Fruit fly (Drosophila melanogaster) whole organism, embryonic: ENCODE data around the gene Hinfp.

Experiments
- BEAF-32 ChIP-seq: fragments of 200-800 bp; sonication (Bioruptor generic); optimal IDR thresholded peaks from 3 replicates; lab custom pipeline; 2017; ENCODE audit warnings: missing biosample characterization, missing genetic modification characterization, mild to moderate bottlenecking, moderate library complexity, missing genetic modification reagents
- CG10209 ChIP-seq: fragments of 200-800 bp; sonication (Bioruptor generic); optimal IDR thresholded peaks from 3 replicates; lab custom pipeline; 2017; ENCODE audit warnings: missing biosample characterization, mild to moderate bottlenecking, missing genetic modification characterization, missing genetic modification reagents
- CG10979 ChIP-seq: fragments of 200-800 bp; sonication (Bioruptor generic); optimal IDR thresholded peaks from 2 replicates; lab custom pipeline; 2018; ENCODE audit warnings: missing biosample characterization, mild to moderate bottlenecking, missing genetic modification characterization, moderate library complexity
- CG11247 ChIP-seq: fragments of 200-800 bp; sonication (Bioruptor generic); IDR thresholded peaks from 2 replicates; pipeline ENCODE4 v1.3.6; 2022; ENCODE audit warnings: missing biosample characterization, missing genetic modification characterization
- CG11398 ChIP-seq: fragments of 200-800 bp; sonication (Bioruptor generic); optimal IDR thresholded peaks from 2 replicates; lab custom pipeline; 2016; ENCODE audit warnings: missing biosample characterization, missing genetic modification characterization
- CG11504 ChIP-seq: fragments of 200-800 bp; sonication (Bioruptor generic); optimal IDR thresholded peaks from 3 replicates; lab custom pipeline; 2019; ENCODE audit warnings: missing biosample characterization, mild to moderate bottlenecking, missing genetic modification characterization, moderate library complexity
- CG11695 ChIP-seq: fragments of 200-800 bp; sonication (Bioruptor generic); IDR thresholded peaks from 3 replicates; pipeline ENCODE4 v1.3.6; 2022; ENCODE audit warnings: missing biosample characterization, missing genetic modification characterization
- CG13424 ChIP-seq: fragments of 200-800 bp; sonication (Bioruptor generic); optimal IDR thresholded peaks from 2 replicates; lab custom pipeline; 2019; ENCODE audit warnings: missing biosample characterization, mild to moderate bottlenecking, missing genetic modification characterization, moderate library complexity
- CG13894 ChIP-seq: fragments of 200-800 bp; sonication (Bioruptor generic); optimal IDR thresholded peaks from 3 replicates; lab custom pipeline; 2018; ENCODE audit warnings: missing biosample characterization, mild to moderate bottlenecking, missing genetic modification characterization, moderate library complexity
- CG15269 ChIP-seq: fragments of 200-800 bp; sonication (Bioruptor generic); optimal IDR thresholded peaks from 2 replicates; lab custom pipeline; 2018; ENCODE audit warnings: missing biosample characterization, mild to moderate bottlenecking, missing genetic modification characterization, moderate library complexity
- CG15601 ChIP-seq: fragments of 200-800 bp; sonication (Bioruptor generic); optimal IDR thresholded peaks from 3 replicates; lab custom pipeline; 2019; ENCODE audit warnings: missing biosample characterization, mild to moderate bottlenecking, missing genetic modification characterization, moderate library complexity
- CG17912 ChIP-seq: fragments of 200-800 bp; sonication (Bioruptor generic); optimal IDR thresholded peaks from 2 replicates; lab custom pipeline; 2018; ENCODE audit warnings: missing biosample characterization, mild to moderate bottlenecking, missing genetic modification characterization
- CG1792 ChIP-seq: fragments of 200-800 bp; sonication (Bioruptor generic); optimal IDR thresholded peaks from 2 replicates; lab custom pipeline; 2016; ENCODE audit warnings: missing biosample characterization, missing genetic modification characterization
- CG1832 ChIP-seq: fragments of 200-800 bp; sonication (Bioruptor generic); optimal IDR thresholded peaks from 2 replicates; lab custom pipeline; 2017; ENCODE audit warnings: missing biosample characterization, mild to moderate bottlenecking, missing genetic modification characterization, inconsistent platforms
- CG2120 ChIP-seq: fragments of 200-800 bp; sonication (Bioruptor generic); optimal IDR thresholded peaks from 3 replicates; lab custom pipeline; 2016; ENCODE audit warnings: missing biosample characterization, missing genetic modification characterization
- CG31388 ChIP-seq: fragments of 200-800 bp; sonication (Bioruptor generic); optimal IDR thresholded peaks from 2 replicates; lab custom pipeline; 2016; ENCODE audit warnings: missing biosample characterization, missing genetic modification characterization
- CG3163 ChIP-seq: fragments of 200-800 bp; sonication (Bioruptor generic); optimal IDR thresholded peaks from 3 replicates; lab custom pipeline; 2016; ENCODE audit warnings: missing biosample characterization, missing genetic modification characterization
- CG34422 ChIP-seq: fragments of 200-800 bp; sonication (Bioruptor generic); IDR thresholded peaks from 3 replicates; pipeline ENCODE4 v1.3.6; 2022; ENCODE audit warnings: missing biosample characterization, missing genetic modification characterization
- CG4730 ChIP-seq: fragments of 200-800 bp; sonication (Bioruptor generic); IDR thresholded peaks from 2 replicates; pipeline ENCODE4 v1.3.6; 2022; ENCODE audit warnings: missing biosample characterization, missing genetic modification characterization
- CG4854 ChIP-seq: fragments of 200-800 bp; sonication (Bioruptor generic); optimal IDR thresholded peaks from 2 replicates; lab custom pipeline; 2016; ENCODE audit warnings: missing biosample characterization, missing genetic modification characterization, inconsistent platforms
- CG7357 ChIP-seq: fragments of 200-800 bp; sonication (Bioruptor generic); IDR thresholded peaks from 3 replicates; pipeline ENCODE4 v1.3.6; 2022; ENCODE audit warnings: missing biosample characterization, missing genetic modification characterization
- CTCF ChIP-seq: fragments of 200-800 bp; sonication (Bioruptor generic); optimal IDR thresholded peaks from 2 replicates; lab custom pipeline; 2017; ENCODE audit warnings: missing biosample characterization, mild to moderate bottlenecking, missing genetic modification characterization, moderate library complexity
- D19B ChIP-seq: fragments of 200-800 bp; sonication (Bioruptor generic); optimal IDR thresholded peaks from 2 replicates; lab custom pipeline; 2017; ENCODE audit warnings: missing biosample characterization, mild to moderate bottlenecking, missing genetic modification characterization
- Dek ChIP-seq: fragments of 200-800 bp; sonication (Bioruptor generic); optimal IDR thresholded peaks from 3 replicates; lab custom pipeline; 2019; ENCODE audit warnings: missing biosample characterization, mild to moderate bottlenecking, missing genetic modification characterization, moderate library complexity
- Dll ChIP-seq: fragments of 200-800 bp; sonication (Bioruptor generic); IDR thresholded peaks from 4 replicates; pipeline ENCODE4 v1.3.6; 2022; ENCODE audit warnings: missing biosample characterization, missing genetic modification characterization; ENCODE audit not compliant: partially characterized antibody
- Dp ChIP-seq: fragments of 200-800 bp; sonication (Bioruptor generic); optimal IDR thresholded peaks from 2 replicates; lab custom pipeline; 2018; ENCODE audit warnings: missing biosample characterization, mild to moderate bottlenecking, missing genetic modification characterization, moderate library complexity
- Fer2 ChIP-seq: fragments of 200-800 bp; sonication (Bioruptor generic); optimal IDR thresholded peaks from 2 replicates; lab custom pipeline; 2018; ENCODE audit warnings: missing biosample characterization, mild to moderate bottlenecking, missing genetic modification characterization, moderate library complexity
- MBD-R2 ChIP-seq: fragments of 200-800 bp; sonication (Bioruptor generic); IDR thresholded peaks from 2 replicates; pipeline ENCODE4 v1.3.6; 2022; ENCODE audit warnings: missing biosample characterization, missing genetic modification characterization
- Mes4 ChIP-seq: fragments of 200-800 bp; sonication (Bioruptor generic); optimal IDR thresholded peaks from 2 replicates; lab custom pipeline; 2016; ENCODE audit warnings: missing biosample characterization, missing genetic modification characterization
- Nf-YB ChIP-seq: fragments of 200-800 bp; sonication (Bioruptor generic); optimal IDR thresholded peaks from 3 replicates; lab custom pipeline; 2019; ENCODE audit warnings: missing biosample characterization, mild to moderate bottlenecking, missing genetic modification characterization, moderate library complexity
- Scr ChIP-seq: fragments of 200-800 bp; sonication (Bioruptor generic); IDR thresholded peaks from 2 replicates; pipeline ENCODE4 v1.3.6; 2022; ENCODE audit warnings: missing biosample characterization, missing genetic modification characterization; ENCODE audit not compliant: partially characterized antibody
- Stat92E ChIP-seq, 3 experiments: fragments of >200 bp in 2 of 3; fragments of 200-800 bp in 1 of 3; sonication (Bioruptor generic) in 1 of 3; optimal IDR thresholded peaks; 2 replicates each; lab custom pipeline; 2017 to 2019; ENCODE audit warnings: missing biosample characterization in 3 of 3, missing genetic modification characterization in 3 of 3, mild to moderate bottlenecking in 1 of 3, moderate library complexity in 1 of 3
- Taf1 ChIP-seq: fragments of 200-800 bp; sonication (Bioruptor generic); IDR thresholded peaks from 2 replicates; pipeline ENCODE4 v1.3.6; 2022; ENCODE audit warnings: missing biosample characterization, missing genetic modification characterization
- ato ChIP-seq: fragments of 200-800 bp; sonication (Bioruptor generic); IDR thresholded peaks from 2 replicates; pipeline ENCODE4 v1.3.6; 2022; ENCODE audit warnings: missing biosample characterization, missing genetic modification characterization; ENCODE audit not compliant: partially characterized antibody
- btn ChIP-seq: fragments of 200-800 bp; sonication (Bioruptor generic); optimal IDR thresholded peaks from 2 replicates; lab custom pipeline; 2016; ENCODE audit warnings: missing biosample characterization, missing genetic modification characterization
- ci ChIP-seq: fragments of 200-800 bp; sonication (Bioruptor generic); IDR thresholded peaks from 3 replicates; pipeline ENCODE4 v1.3.6; 2022; ENCODE audit warnings: missing biosample characterization, missing genetic modification characterization
- dysf ChIP-seq: fragments of 200-800 bp; sonication (Bioruptor generic); IDR thresholded peaks from 3 replicates; pipeline ENCODE4 v1.3.6; 2022; ENCODE audit warnings: missing biosample characterization, missing genetic modification characterization
- fd3F ChIP-seq: fragments of 200-800 bp; sonication (Bioruptor generic); optimal IDR thresholded peaks from 2 replicates; lab custom pipeline; 2018; ENCODE audit warnings: missing biosample characterization, mild to moderate bottlenecking, missing genetic modification characterization, moderate library complexity
- gsb-n ChIP-seq: fragments of 200-800 bp; sonication (Bioruptor generic); optimal IDR thresholded peaks from 3 replicates; lab custom pipeline; 2018; ENCODE audit warnings: missing biosample characterization, mild to moderate bottlenecking, missing genetic modification characterization
- hkb ChIP-seq, 2 experiments: fragments of 200-800 bp in 1 of 2; fragments of >200 bp in 1 of 2; sonication (Bioruptor generic) in 1 of 2; IDR thresholded peaks in 1 of 2; optimal IDR thresholded peaks in 1 of 2; 2 replicates each; pipeline versions ENCODE4 v1.3.6 to Lab custom; 2017 to 2022; ENCODE audit warnings: missing biosample characterization in 1 of 2, missing genetic modification characterization in 1 of 2
- lab ChIP-seq: fragments of 200-800 bp; sonication (Bioruptor generic); optimal IDR thresholded peaks from 3 replicates; lab custom pipeline; 2017; ENCODE audit warnings: missing biosample characterization, missing genetic modification characterization, mild to moderate bottlenecking, moderate library complexity, missing genetic modification reagents
- lov ChIP-seq, 2 experiments: fragments of 200-800 bp in 1 of 2; fragments of >200 bp in 1 of 2; sonication (Bioruptor generic) in 1 of 2; IDR thresholded peaks in 1 of 2; optimal IDR thresholded peaks in 1 of 2; 2 replicates in 1 of 2; 3 replicates in 1 of 2; pipeline versions ENCODE4 v1.3.6 to Lab custom; 2017 to 2022; ENCODE audit warnings: missing biosample characterization in 1 of 2, missing genetic modification characterization in 1 of 2
- mam ChIP-seq: fragments of 200-800 bp; sonication (Bioruptor generic); optimal IDR thresholded peaks from 3 replicates; lab custom pipeline; 2016; ENCODE audit warnings: missing biosample characterization, missing genetic modification characterization
- mld ChIP-seq: fragments of 200-800 bp; sonication (Bioruptor generic); IDR thresholded peaks from 3 replicates; pipeline ENCODE4 v1.3.6; 2022; ENCODE audit warnings: missing biosample characterization, missing genetic modification characterization; ENCODE audit not compliant: partially characterized antibody
- run ChIP-seq: fragments of 200-800 bp; sonication (Bioruptor generic); optimal IDR thresholded peaks from 3 replicates; lab custom pipeline; 2018; ENCODE audit warnings: missing biosample characterization, mild to moderate bottlenecking, missing genetic modification characterization
- sna ChIP-seq: fragments of 200-800 bp; sonication (Bioruptor generic); IDR thresholded peaks from 2 replicates; pipeline ENCODE4 v1.3.6; 2022; ENCODE audit warnings: missing biosample characterization, missing genetic modification characterization; ENCODE audit not compliant: partially characterized antibody
- toy ChIP-seq: fragments of 200-800 bp; sonication (Bioruptor generic); IDR thresholded peaks from 2 replicates; pipeline ENCODE4 v1.3.6; 2022; ENCODE audit warnings: missing biosample characterization, missing genetic modification characterization
- tx ChIP-seq: fragments of 200-800 bp; sonication (Bioruptor generic); optimal IDR thresholded peaks from 2 replicates; lab custom pipeline; 2016; ENCODE audit warnings: missing biosample characterization, missing genetic modification characterization
- zen2 ChIP-seq: fragments of 200-800 bp; sonication (Bioruptor generic); IDR thresholded peaks from 3 replicates; pipeline ENCODE4 v1.3.6; 2022; ENCODE audit warnings: missing biosample characterization, missing genetic modification characterization; ENCODE audit not compliant: partially characterized antibody

Hinfp gene

DNA sequence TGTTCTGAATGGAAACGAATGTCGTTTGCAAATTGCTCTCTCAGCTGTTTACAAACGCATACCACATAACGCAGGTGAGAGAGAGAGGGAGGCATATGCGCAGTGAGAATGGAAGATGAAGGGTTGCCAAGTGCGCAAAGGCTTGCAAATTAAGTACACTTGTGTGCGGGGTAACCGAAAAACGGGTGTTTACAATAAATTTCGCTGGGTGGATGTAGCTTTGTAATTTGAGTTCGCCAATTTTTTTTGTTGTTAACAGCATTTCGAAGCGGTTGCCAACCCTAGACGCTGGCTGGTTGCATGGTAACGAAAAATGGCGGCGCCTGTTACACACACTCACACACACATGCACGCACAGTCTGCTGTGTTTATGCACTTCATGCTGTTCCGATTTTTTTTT, 29.6 kb downstream of the Hinfp start (continued):
- TF ChIP-seq CG10209 (GFP tag; lab: Kevin White, UChicago) = peak; percentile 94
- TF ChIP-seq CG34422 (GFP tag; lab: Robert Waterston, UW) = peak; percentile 98
- TF ChIP-seq ci (GFP tag; lab: Robert Waterston, UW) = peak; percentile 99
- no peak for TF ChIP-seq Scr (GFP tag; lab: Robert Waterston, UW)
- peak; percentile 92 for TF ChIP-seq CG10979 (tag; lab: Kevin White, UChicago)
- TF ChIP-seq zen2 = no peak
- TF ChIP-seq CG15601 = peak; percentile 90
- peak; percentile 96 for TF ChIP-seq CG15269 (tag; lab: Kevin White, UChicago)
- peak; percentile 87 for TF ChIP-seq CG1792 (GFP tag; lab: Kevin White, UChicago)
- TF ChIP-seq CG13894 = peak; percentile 93
- peak; percentile 88 for TF ChIP-seq CG4854 (GFP tag; lab: Kevin White, UChicago)
- TF ChIP-seq sna (GFP tag; lab: Robert Waterston, UW) = no peak
- peak; percentile 93 for TF ChIP-seq CG2120 (GFP tag; lab: Kevin White, UChicago)
- peak; percentile 8 for TF ChIP-seq Dp (GFP tag; lab: Kevin White, UChicago)
- peak; percentile 8 for TF ChIP-seq BEAF-32
- no peak for TF ChIP-seq mld (GFP tag; lab: Robert Waterston, UW)
- peak; percentile 95 for TF ChIP-seq CG11695 (GFP tag; lab: Robert Waterston, UW)
- peak; percentile 97 for TF ChIP-seq lab (GFP tag; lab: Kevin White, UChicago)
- peak; percentile 88 for TF ChIP-seq tx (GFP tag; lab: Kevin White, UChicago)
- peak; percentile 80 for TF ChIP-seq CG31388
- TF ChIP-seq Mes4 (GFP tag; lab: Kevin White, UChicago) = peak; percentile 93
- peak; percentile 90 for TF ChIP-seq gsb-n
- TF ChIP-seq D19B (GFP tag; lab: Kevin White, UChicago) = peak; percentile 84
- no peak for TF ChIP-seq lov (optimal IDR thresholded peaks at IDR 0.05; lab: Kevin White, UChicago)
- TF ChIP-seq lov (GFP tag; IDR thresholded peaks at IDR 0.05; lab: Robert Waterston, UW) = peak; percentile 96
- peak; percentile 94 for TF ChIP-seq Dek (tag; lab: Kevin White, UChicago)
- TF ChIP-seq CG3163 (GFP tag; lab: Kevin White, UChicago) = peak; percentile 75
- peak; percentile 92 for TF ChIP-seq Fer2 (tag; lab: Kevin White, UChicago)
- TF ChIP-seq run = peak; percentile 90
- peak; percentile 88 for TF ChIP-seq btn (GFP tag; lab: Kevin White, UChicago)
- TF ChIP-seq CG11247 (GFP tag; lab: Robert Waterston, UW) = peak; percentile 96
- no peak; the same call in 3 of the 4 replicates for TF ChIP-seq Dll (GFP tag; lab: Robert Waterston, UW)
- peak; percentile 97 for TF ChIP-seq CG13424 (tag; lab: Kevin White, UChicago)
- TF ChIP-seq toy (GFP tag; lab: Robert Waterston, UW) = peak; percentile 90
- peak; percentile 93 for TF ChIP-seq MBD-R2
- no peak for TF ChIP-seq hkb (optimal IDR thresholded peaks at IDR 0.05; lab: Kevin White, UChicago)
- TF ChIP-seq hkb (GFP tag; IDR thresholded peaks at IDR 0.05; lab: Robert Waterston, UW) = peak; percentile 97
- TF ChIP-seq CTCF (GFP tag; lab: Kevin White, UChicago) = peak; percentile 61
- peak; percentile 87 for TF ChIP-seq CG7357 (GFP tag; lab: Robert Waterston, UW)
- TF ChIP-seq CG11398 (GFP tag; lab: Kevin White, UChicago) = peak; percentile 93
- TF ChIP-seq fd3F (GFP tag; lab: Kevin White, UChicago) = peak; percentile 91
- TF ChIP-seq mam (GFP tag; lab: Kevin White, UChicago) = peak; percentile 94
- peak; percentile 98 for TF ChIP-seq dysf (GFP tag; lab: Robert Waterston, UW)
- peak; percentile 91 for TF ChIP-seq CG4730 (GFP tag; lab: Robert Waterston, UW)
- TF ChIP-seq CG17912 (GFP tag; lab: Kevin White, UChicago) = peak; percentile 91
- peak; percentile 74 for TF ChIP-seq Nf-YB (GFP tag; lab: Kevin White, UChicago)
- no peak for TF ChIP-seq CG1832
- TF ChIP-seq Stat92E (GFP tag; optimal IDR thresholded peaks at IDR 0.05; lab: Kevin White, UChicago) = no peak
- TF ChIP-seq ato (GFP tag; lab: Robert Waterston, UW) = no peak; the same call in 1 of the 2 replicates
- TF ChIP-seq Taf1 (GFP tag; lab: Robert Waterston, UW) = peak; percentile 95
- TF ChIP-seq CG11504 (tag; lab: Kevin White, UChicago) = peak; percentile 95
